Worm (Caenorhabditis elegans) whole organism, L3 larva: ENCODE measurements around the gene str-178.

ENCODE experiments used
- ama-1 ChIP-seq: fragments of 150-350 bp; optimal IDR thresholded peaks from 2 replicates; lab custom pipeline; 2018
- ceh-28 ChIP-seq: fragments of 150-350 bp; optimal IDR thresholded peaks from 2 replicates; lab custom pipeline; 2014; ENCODE audit warnings: missing biosample characterization, missing genetic modification reagents, missing genetic modification characterization
- egl-27 ChIP-seq: sonication (generic microtip); optimal IDR thresholded peaks from 4 replicates; lab custom pipeline; 2017; ENCODE audit warnings: missing biosample characterization, missing genetic modification reagents, missing genetic modification characterization
- elt-2 ChIP-seq: sonication (generic microtip); optimal IDR thresholded peaks from 2 replicates; lab custom pipeline; 2016; ENCODE audit warnings: missing genetic modification reagents, mild to moderate bottlenecking, missing genetic modification characterization, missing compliant biosample characterization
- fkh-10 ChIP-seq: sonication (generic microtip); optimal IDR thresholded peaks from 2 replicates; lab custom pipeline; 2017; ENCODE audit warnings: missing biosample characterization, missing genetic modification reagents, missing genetic modification characterization
- jun-1 ChIP-seq: fragments of 150-350 bp; optimal IDR thresholded peaks from 2 replicates; lab custom pipeline; 2014; ENCODE audit warnings: missing biosample characterization, missing genetic modification reagents, missing genetic modification characterization
- nhr-28 ChIP-seq: fragments of 150-350 bp; optimal IDR thresholded peaks from 2 replicates; lab custom pipeline; 2014; ENCODE audit warnings: missing biosample characterization, missing genetic modification characterization
- pha-4 ChIP-seq: fragments of 150-350 bp; optimal IDR thresholded peaks from 2 replicates; lab custom pipeline; 2014; ENCODE audit warnings: missing biosample characterization, missing genetic modification reagents, missing genetic modification characterization
- snpc-4 ChIP-seq: fragments of 150-350 bp; optimal IDR thresholded peaks from 2 replicates; lab custom pipeline; 2014; ENCODE audit warnings: missing biosample characterization, missing genetic modification characterization
- ztf-11 ChIP-seq: fragments of 150-350 bp; optimal IDR thresholded peaks from 2 replicates; lab custom pipeline; 2014; ENCODE audit warnings: missing biosample characterization, missing genetic modification characterization

- TF ChIP-seq jun-1 (no peak), ama-1 (lab: Kevin White, UChicago) (no peak), ceh-28 (no peak), snpc-4 (no peak), fkh-10 (GFP tag; lab: Kevin White, UChicago) (no peak), egl-27 (tag; lab: Kevin White, UChicago) (no peak), elt-2 (tag; lab: Kevin White, UChicago) (no peak), pha-4 (tag; lab: Kevin White, UChicago) (no peak), nhr-28 (no peak), ztf-11 (tag; lab: Kevin White, UChicago) (no peak)
Measured at ce11 chrV:12711999-12712398, 4.3 kb downstream of the str-178 start, which contains the start of gene R11D1.3.
